Fruit fly (Drosophila melanogaster): ENCODE data around the gene Lgr1.
A peak's percentile ranks its signal among the peaks of the same experiment; 100 is the strongest.

- TF ChIP-seq esn (GFP tag; optimal IDR thresholded peaks at IDR 0.05) (no peak), Gug (GFP tag; IDR thresholded peaks at IDR 0.05) (no peak), CG9139 (GFP tag; optimal IDR thresholded peaks at IDR 0.05) (no peak), CG7368 (GFP tag; optimal IDR thresholded peaks at IDR 0.05) (no peak), Eip75B (GFP tag; optimal IDR thresholded peaks at IDR 0.05) (no peak), Lpt (GFP tag; optimal IDR thresholded peaks at IDR 0.05) (peak; percentile 53)
Observed at dm6 chr3R:17701131-17701593, 24.4 kb upstream of the Lgr1 start.
